Worm (Caenorhabditis elegans): ENCODE measurements around the gene mlc-7.
"Not testable (repeated sequence)": the region's sequence is repeated elsewhere in the genome, so short reads cannot be mapped to it uniquely, and the experiment has no call there.

DNA sequence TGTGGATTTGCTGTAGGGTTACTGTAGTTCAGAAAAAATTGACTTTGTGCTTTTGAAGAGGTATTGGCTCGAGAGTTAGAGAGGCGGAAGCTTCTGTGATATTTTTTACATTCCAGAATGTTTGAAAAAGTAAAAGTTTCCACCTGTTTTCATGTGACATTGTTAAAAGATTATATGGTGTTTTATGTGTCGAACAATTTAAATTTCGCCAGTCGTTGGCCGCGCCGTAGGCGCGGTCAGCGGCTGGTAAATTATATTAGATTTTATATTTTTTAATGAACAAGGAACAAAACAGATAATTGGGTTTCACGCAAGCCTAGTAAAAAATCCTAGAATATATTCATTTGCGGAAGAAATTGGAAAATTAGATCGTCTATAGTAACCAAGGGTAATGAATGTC, at the start of gene mlc-7:
- not testable (repeated sequence) for TF ChIP-seq nhr-28 (tag; optimal IDR thresholded peaks at IDR 0.05); pqm-1 (tag; optimal IDR thresholded peaks at IDR 0.05); aly-2 (tag; optimal IDR thresholded peaks at IDR 0.05); pha-4 (tag; optimal IDR thresholded peaks at IDR 0.05); ama-1 (optimal IDR thresholded peaks at IDR 0.05); unc-62 (GFP tag; optimal IDR thresholded peaks at IDR 0.05); elt-3 (tag; optimal IDR thresholded peaks at IDR 0.05); zag-1 (tag; optimal IDR thresholded peaks at IDR 0.05)
